Fruit fly (Drosophila melanogaster) whole organism, prepupa: ENCODE data around the gene CG10793.

Experiments
- Blimp-1 ChIP-seq: fragments of 200-800 bp; sonication (Bioruptor generic); optimal IDR thresholded peaks from 3 replicates; lab custom pipeline; 2017; ENCODE audit warnings: missing biosample characterization, missing genetic modification characterization, mild to moderate bottlenecking, moderate library complexity, missing genetic modification reagents
- CG10669 ChIP-seq: fragments of 200-800 bp; sonication (Bioruptor generic); optimal IDR thresholded peaks from 3 replicates; lab custom pipeline; 2018; ENCODE audit warnings: missing biosample characterization, mild to moderate bottlenecking, missing genetic modification characterization, moderate library complexity
- CG11294 ChIP-seq: fragments of 200-800 bp; sonication (Bioruptor generic); IDR thresholded peaks from 2 replicates; pipeline ENCODE4 v1.3.6; 2022; ENCODE audit warnings: missing biosample characterization, missing genetic modification characterization
- CG15336 ChIP-seq: fragments of 200-800 bp; sonication (Bioruptor generic); IDR thresholded peaks from 2 replicates; pipeline ENCODE4 v1.3.6; 2022; ENCODE audit warnings: missing biosample characterization, missing genetic modification characterization
- CG1621 ChIP-seq: fragments of 200-800 bp; sonication (Bioruptor generic); optimal IDR thresholded peaks from 3 replicates; lab custom pipeline; 2018; ENCODE audit warnings: missing biosample characterization, mild to moderate bottlenecking, missing genetic modification characterization
- CG16779 ChIP-seq: fragments of 200-800 bp; sonication (Bioruptor generic); optimal IDR thresholded peaks from 3 replicates; lab custom pipeline; 2017; ENCODE audit warnings: missing biosample characterization, mild to moderate bottlenecking, missing genetic modification characterization
- CG3032 ChIP-seq: fragments of 200-800 bp; optimal IDR thresholded peaks from 2 replicates; lab custom pipeline; 2019; ENCODE audit warnings: missing biosample characterization, mild to moderate bottlenecking, missing genetic modification characterization, moderate library complexity
- CG32006 ChIP-seq: fragments of 200-800 bp; sonication (Bioruptor generic); optimal IDR thresholded peaks from 3 replicates; lab custom pipeline; 2017; ENCODE audit warnings: missing biosample characterization, mild to moderate bottlenecking, missing genetic modification characterization
- CG34406 ChIP-seq: fragments of 200-800 bp; sonication (Bioruptor generic); optimal IDR thresholded peaks from 3 replicates; lab custom pipeline; 2016; ENCODE audit warnings: missing biosample characterization, missing genetic modification characterization
- CG4318 ChIP-seq: fragments of 200-800 bp; sonication (Bioruptor generic); optimal IDR thresholded peaks from 3 replicates; lab custom pipeline; 2017; ENCODE audit warnings: missing biosample characterization, mild to moderate bottlenecking, missing genetic modification characterization
- CG6163 ChIP-seq: fragments of 200-800 bp; sonication (Bioruptor generic); IDR thresholded peaks from 3 replicates; pipeline ENCODE4 v1.3.6; 2022; ENCODE audit warnings: missing biosample characterization, missing genetic modification characterization
- CG6792 ChIP-seq: fragments of 200-800 bp; sonication (Bioruptor generic); optimal IDR thresholded peaks from 3 replicates; lab custom pipeline; 2016; ENCODE audit warnings: missing biosample characterization, missing genetic modification characterization
- CG7368 ChIP-seq: fragments of 200-800 bp; sonication (Bioruptor generic); optimal IDR thresholded peaks from 3 replicates; lab custom pipeline; 2016; ENCODE audit warnings: missing biosample characterization, missing genetic modification characterization
- CG8119 ChIP-seq: fragments of 200-800 bp; sonication (Bioruptor generic); IDR thresholded peaks from 3 replicates; pipeline ENCODE4 v1.3.6; 2022; ENCODE audit warnings: missing biosample characterization, missing genetic modification characterization
- CG8319 ChIP-seq: fragments of 200-800 bp; sonication (Bioruptor generic); optimal IDR thresholded peaks from 3 replicates; lab custom pipeline; 2016; ENCODE audit warnings: missing biosample characterization, missing genetic modification characterization
- CG8632 ChIP-seq: fragments of 200-800 bp; sonication (Bioruptor generic); optimal IDR thresholded peaks from 3 replicates; lab custom pipeline; 2016; ENCODE audit warnings: missing biosample characterization, missing genetic modification characterization
- CG9139 ChIP-seq: fragments of 200-800 bp; sonication (Bioruptor generic); optimal IDR thresholded peaks from 3 replicates; lab custom pipeline; 2017; ENCODE audit warnings: missing biosample characterization, mild to moderate bottlenecking, missing genetic modification characterization
- Eip78C ChIP-seq: fragments of 200-800 bp; sonication (Bioruptor generic); peaks from one replicate; lab custom pipeline; 2016; ENCODE audit warnings: missing biosample characterization, missing genetic modification characterization
- Eip93F ChIP-seq: fragments of 200-800 bp; sonication (Bioruptor generic); optimal IDR thresholded peaks from 2 replicates; lab custom pipeline; 2016; ENCODE audit warnings: missing biosample characterization, mild to moderate bottlenecking, missing genetic modification characterization
- Ets21C ChIP-seq: fragments of 200-800 bp; sonication (Bioruptor generic); optimal IDR thresholded peaks from 3 replicates; lab custom pipeline; 2016; ENCODE audit warnings: missing biosample characterization, missing genetic modification characterization
- Ets96B ChIP-seq: fragments of 200-800 bp; optimal IDR thresholded peaks from 2 replicates; lab custom pipeline; 2019; ENCODE audit warnings: missing biosample characterization, mild to moderate bottlenecking, missing genetic modification characterization, moderate library complexity
- Hr38 ChIP-seq: sonication (Bioruptor generic); optimal IDR thresholded peaks from 2 replicates; lab custom pipeline; 2016; ENCODE audit warnings: missing biosample characterization, missing genetic modification characterization
- Hr4 ChIP-seq: fragments of 200-800 bp; sonication (Bioruptor generic); optimal IDR thresholded peaks from 3 replicates; lab custom pipeline; 2016; ENCODE audit warnings: missing biosample characterization, missing genetic modification characterization
- Lpt ChIP-seq: fragments of 200-800 bp; sonication (Bioruptor generic); optimal IDR thresholded peaks from 3 replicates; lab custom pipeline; 2016; ENCODE audit warnings: missing biosample characterization, missing genetic modification characterization
- Met ChIP-seq: fragments of 200-800 bp; sonication (Bioruptor generic); optimal IDR thresholded peaks from 3 replicates; lab custom pipeline; 2016; ENCODE audit warnings: missing biosample characterization, missing genetic modification characterization
- OdsH ChIP-seq: fragments of 200-800 bp; sonication (Bioruptor generic); optimal IDR thresholded peaks from 3 replicates; lab custom pipeline; 2016; ENCODE audit warnings: missing biosample characterization, missing genetic modification characterization
- Smox ChIP-seq: fragments of 200-800 bp; sonication (Bioruptor generic); optimal IDR thresholded peaks from 3 replicates; lab custom pipeline; 2016; ENCODE audit warnings: missing biosample characterization, missing genetic modification characterization
- Sox14 ChIP-seq: fragments of 200-800 bp; sonication (Bioruptor generic); optimal IDR thresholded peaks from 3 replicates; lab custom pipeline; 2016; ENCODE audit warnings: missing biosample characterization, missing genetic modification characterization
- Sox15 ChIP-seq: fragments of 200-800 bp; sonication (Bioruptor generic); optimal IDR thresholded peaks from 3 replicates; lab custom pipeline; 2016; ENCODE audit warnings: missing biosample characterization, missing genetic modification characterization
- achi ChIP-seq: fragments of 200-800 bp; sonication (Bioruptor generic); optimal IDR thresholded peaks from 3 replicates; lab custom pipeline; 2016; ENCODE audit warnings: missing biosample characterization, missing genetic modification characterization
- acj6 ChIP-seq: fragments of 200-800 bp; sonication (Bioruptor generic); optimal IDR thresholded peaks from 3 replicates; lab custom pipeline; 2016; ENCODE audit warnings: missing biosample characterization, missing genetic modification characterization
- cyc ChIP-seq: fragments of 200-800 bp; sonication (Bioruptor generic); optimal IDR thresholded peaks from 3 replicates; lab custom pipeline; 2016; ENCODE audit warnings: missing biosample characterization, missing genetic modification characterization
- dac ChIP-seq: fragments of 200-800 bp; sonication (Bioruptor generic); optimal IDR thresholded peaks from 2 replicates; lab custom pipeline; 2017; ENCODE audit warnings: missing biosample characterization, mild to moderate bottlenecking, missing genetic modification characterization
- dsx ChIP-seq: fragments of 200-800 bp; optimal IDR thresholded peaks from 3 replicates; lab custom pipeline; 2019; ENCODE audit warnings: missing biosample characterization, mild to moderate bottlenecking, missing genetic modification characterization, moderate library complexity; ENCODE audit not compliant: poor library complexity, severe bottlenecking
- eg ChIP-seq: fragments of 200-800 bp; sonication (Bioruptor generic); IDR thresholded peaks from 3 replicates; pipeline ENCODE4 v1.3.6; 2022; ENCODE audit warnings: missing biosample characterization, missing genetic modification characterization
- esn ChIP-seq: fragments of 200-800 bp; sonication (Bioruptor generic); optimal IDR thresholded peaks from 2 replicates; lab custom pipeline; 2016; ENCODE audit warnings: missing biosample characterization, mild to moderate bottlenecking, missing genetic modification characterization, moderate library complexity
- fd59A ChIP-seq: fragments of 200-800 bp; sonication (Bioruptor generic); optimal IDR thresholded peaks from 2 replicates; lab custom pipeline; 2017; ENCODE audit warnings: missing biosample characterization, mild to moderate bottlenecking, missing genetic modification characterization, missing genetic modification reagents
- fd85E ChIP-seq: fragments of 200-800 bp; sonication (Bioruptor generic); optimal IDR thresholded peaks from 3 replicates; lab custom pipeline; 2016; ENCODE audit warnings: missing biosample characterization, missing genetic modification characterization
- lz ChIP-seq: fragments of 200-800 bp; sonication (Bioruptor generic); optimal IDR thresholded peaks from 3 replicates; lab custom pipeline; 2016; ENCODE audit warnings: missing biosample characterization, missing genetic modification characterization
- net ChIP-seq: fragments of 200-800 bp; sonication (Bioruptor generic); optimal IDR thresholded peaks from 3 replicates; lab custom pipeline; 2016; ENCODE audit warnings: missing biosample characterization, missing genetic modification characterization
- pdm3 ChIP-seq: fragments of 200-800 bp; sonication (Bioruptor generic); optimal IDR thresholded peaks from 3 replicates; lab custom pipeline; 2016; ENCODE audit warnings: missing biosample characterization, missing genetic modification characterization
- salr ChIP-seq, 2 experiments: fragments of 200-800 bp; sonication (Bioruptor generic); optimal IDR thresholded peaks; 3 replicates each; lab custom pipeline; 2016 to 2018; ENCODE audit warnings: missing biosample characterization in 2 of 2, missing genetic modification characterization in 2 of 2, mild to moderate bottlenecking in 1 of 2
- spab ChIP-seq: fragments of 200-800 bp; sonication (Bioruptor generic); optimal IDR thresholded peaks from 2 replicates; lab custom pipeline; 2017; ENCODE audit warnings: missing biosample characterization, mild to moderate bottlenecking, missing genetic modification characterization, missing genetic modification reagents
- ss ChIP-seq, 2 experiments: fragments of 200-800 bp; sonication (Bioruptor generic); optimal IDR thresholded peaks; 2 replicates in 1 of 2; 3 replicates in 1 of 2; lab custom pipeline; 2017 to 2018; ENCODE audit warnings: mild to moderate bottlenecking in 2 of 2, missing biosample characterization in 2 of 2, missing genetic modification characterization in 2 of 2, moderate library complexity in 1 of 2
- svp ChIP-seq: fragments of 200-800 bp; sonication (Bioruptor generic); peaks from one replicate; lab custom pipeline; 2016; ENCODE audit warnings: missing biosample characterization, missing genetic modification characterization
- vri ChIP-seq: fragments of 200-800 bp; sonication (Bioruptor generic); optimal IDR thresholded peaks from 3 replicates; lab custom pipeline; 2016; ENCODE audit warnings: missing biosample characterization, mild to moderate bottlenecking, missing genetic modification characterization

Gene CG10793

DNA sequence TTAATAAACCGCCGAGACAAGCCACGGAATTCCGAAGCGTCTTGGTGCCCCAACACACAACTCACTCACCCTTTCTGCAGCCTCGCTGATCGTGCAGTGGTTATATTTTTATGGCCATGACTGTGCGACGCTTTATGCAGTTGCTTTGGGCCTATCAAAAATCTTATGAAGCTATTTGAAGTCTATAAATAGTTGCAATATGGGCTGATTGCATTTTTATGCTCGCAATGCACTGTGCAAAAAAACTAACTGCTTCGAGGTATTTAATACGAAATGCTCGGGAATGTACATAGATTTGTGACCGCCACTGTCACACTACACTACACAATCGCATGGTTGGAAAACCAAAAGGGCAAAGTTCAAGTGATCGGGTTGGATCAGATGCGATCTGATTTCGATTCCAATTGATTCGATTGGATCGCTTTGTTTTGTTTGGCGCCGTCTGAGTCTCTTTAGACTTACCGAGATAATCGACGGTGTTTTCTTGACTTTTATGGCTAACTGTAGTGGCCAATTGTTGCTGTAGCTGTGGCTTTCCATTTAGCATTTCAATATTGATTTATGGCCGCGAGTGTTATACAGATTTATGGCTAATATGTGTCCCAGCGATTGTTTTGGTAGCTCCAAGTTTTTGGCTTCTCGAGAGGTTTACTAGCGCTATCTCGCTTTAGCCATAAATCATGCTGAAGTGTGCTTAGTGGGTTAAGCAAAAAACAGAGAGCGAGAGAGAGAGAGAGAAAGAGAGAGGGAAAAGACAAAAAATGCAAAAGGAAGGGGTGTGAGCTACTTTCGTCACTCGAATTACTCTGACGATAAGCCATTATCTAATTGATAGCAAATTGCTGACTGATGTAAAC lies 18.5 kb downstream of the CG10793 start:
- no peak for TF ChIP-seq CG6163 (GFP tag; lab: Robert Waterston, UW)
- TF ChIP-seq vri (GFP tag; lab: Kevin White, UChicago): peak; percentile 35
- TF ChIP-seq dac: no peak
- peak; percentile 22 for TF ChIP-seq Hr4 (GFP tag; lab: Kevin White, UChicago)
- no peak for TF ChIP-seq fd59A
- TF ChIP-seq salr (GFP tag; optimal IDR thresholded peaks at IDR 0.05; lab: Kevin White, UChicago): peak; percentile 2 to 7
- no peak for TF ChIP-seq CG7368 (GFP tag; lab: Kevin White, UChicago)
- peak; percentile 30; the same call in 1 of the 3 replicates for TF ChIP-seq CG8119
- TF ChIP-seq CG15336 (GFP tag; lab: Robert Waterston, UW): peak; percentile 28; the same call in 1 of the 2 replicates
- TF ChIP-seq Lpt (GFP tag; lab: Kevin White, UChicago): peak; percentile 4
- no peak for TF ChIP-seq CG3032 (tag; lab: Kevin White, UChicago)
- peak; percentile 6 for TF ChIP-seq CG4318
- no peak for TF ChIP-seq Sox15 (GFP tag; lab: Kevin White, UChicago)
- peak; percentile 17 for TF ChIP-seq CG10669
- peak; percentile 9 for TF ChIP-seq achi
- TF ChIP-seq CG1621 (tag; lab: Kevin White, UChicago): no peak
- TF ChIP-seq Eip93F: no peak
- peak; percentile 26 for TF ChIP-seq pdm3 (GFP tag; lab: Kevin White, UChicago)
- TF ChIP-seq CG32006: peak; percentile 52
- peak; percentile 35 for TF ChIP-seq Eip78C (GFP tag; lab: Kevin White, UChicago)
- TF ChIP-seq eg (GFP tag; lab: Robert Waterston, UW): peak; percentile 24; the same call in 1 of the 3 replicates
- no peak for TF ChIP-seq svp
- TF ChIP-seq cyc (GFP tag; lab: Kevin White, UChicago): no peak

DNA sequence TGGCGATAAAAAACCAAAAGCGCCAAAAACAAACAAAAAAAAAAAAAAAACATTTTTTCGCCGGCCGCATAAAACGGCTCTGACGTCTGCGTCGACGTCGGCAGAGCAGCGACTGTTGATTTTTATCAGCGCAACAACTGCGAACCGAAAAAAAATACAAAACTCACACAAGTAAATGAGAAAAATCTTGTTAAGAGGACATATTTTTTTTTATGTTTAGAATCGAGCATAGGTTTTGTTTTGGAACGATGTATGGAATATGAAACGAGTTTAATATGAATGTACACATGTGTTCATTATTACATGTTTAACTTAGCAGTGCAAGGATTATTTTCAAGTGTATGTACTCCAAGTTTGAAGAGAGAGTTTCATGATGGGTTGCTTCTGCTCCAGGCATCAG lies 20.2 kb downstream of the CG10793 start:
- TF ChIP-seq CG3032 (tag; lab: Kevin White, UChicago) (peak; percentile 22), esn (GFP tag; lab: Kevin White, UChicago) (peak; percentile 60), vri (GFP tag; lab: Kevin White, UChicago) (peak; percentile 23), CG15336 (GFP tag; lab: Robert Waterston, UW) (peak; percentile 44; the same call in 1 of the 2 replicates), CG10669 (peak; percentile 26), CG9139 (GFP tag; lab: Kevin White, UChicago) (no peak), CG4318 (peak; percentile 32), Blimp-1 (GFP tag; lab: Kevin White, UChicago) (no peak), CG6792 (peak; percentile 18), Hr38 (GFP tag; lab: Kevin White, UChicago) (no peak), CG8632 (peak; percentile 42), OdsH (GFP tag; lab: Kevin White, UChicago) (peak; percentile 63), Met (peak; percentile 53), Sox15 (GFP tag; lab: Kevin White, UChicago) (peak; percentile 28), Hr4 (GFP tag; lab: Kevin White, UChicago) (peak; percentile 63), CG7368 (GFP tag; lab: Kevin White, UChicago) (peak; percentile 43), Lpt (GFP tag; lab: Kevin White, UChicago) (peak; percentile 45), Sox14 (GFP tag; lab: Kevin White, UChicago) (peak; percentile 43), spab (GFP tag; lab: Kevin White, UChicago) (peak; percentile 13), dsx (GFP tag; lab: Kevin White, UChicago) (no peak), ss (GFP tag; optimal IDR thresholded peaks at IDR 0.05; lab: Kevin White, UChicago) (no peak), CG11294 (GFP tag; lab: Robert Waterston, UW) (no peak), CG1621 (tag; lab: Kevin White, UChicago) (peak; percentile 47), fd85E (GFP tag; lab: Kevin White, UChicago) (no peak), net (GFP tag; lab: Kevin White, UChicago) (peak; percentile 58), Ets21C (GFP tag; lab: Kevin White, UChicago) (peak; percentile 1), Ets96B (peak; percentile 37), pdm3 (GFP tag; lab: Kevin White, UChicago) (peak; percentile 67), eg (GFP tag; lab: Robert Waterston, UW) (peak; percentile 41; the same call in 2 of the 3 replicates), CG34406 (GFP tag; lab: Kevin White, UChicago) (peak; percentile 30), CG16779 (tag; lab: Kevin White, UChicago) (no peak), Eip78C (GFP tag; lab: Kevin White, UChicago) (peak; percentile 78), CG8319 (GFP tag; lab: Kevin White, UChicago) (peak; percentile 28), CG8119 (peak; percentile 67), Smox (GFP tag; lab: Kevin White, UChicago) (peak; percentile 36), acj6 (GFP tag; lab: Kevin White, UChicago) (peak; percentile 61), lz (peak; percentile 35), CG32006 (peak; percentile 58), salr (GFP tag; optimal IDR thresholded peaks at IDR 0.05; lab: Kevin White, UChicago) (no peak), svp (peak; percentile 70)
